Worm (Caenorhabditis elegans) whole organism, L4 larva: ENCODE results near the gene ZK1086.3.

Source experiments
- R02D3.7 ChIP-seq: fragments of 150-350 bp; sonication (generic microtip); optimal IDR thresholded peaks from 3 replicates; lab custom pipeline; 2014; ENCODE audit warnings: missing biosample characterization, missing genetic modification characterization
- ama-1 ChIP-seq: fragments of 150-350 bp; optimal IDR thresholded peaks from 2 replicates; lab custom pipeline; 2014; ENCODE audit warnings: inconsistent platforms, mixed read lengths
- daf-12 ChIP-seq: fragments of 150-350 bp; optimal IDR thresholded peaks from 2 replicates; lab custom pipeline; 2014; ENCODE audit warnings: missing biosample characterization, missing genetic modification reagents, missing genetic modification characterization
- egl-27 ChIP-seq: sonication (generic microtip); optimal IDR thresholded peaks from 3 replicates; lab custom pipeline; 2017; ENCODE audit warnings: missing biosample characterization, missing genetic modification reagents, missing genetic modification characterization
- fkh-10 ChIP-seq: fragments of 150-350 bp; optimal IDR thresholded peaks from 2 replicates; lab custom pipeline; 2014; ENCODE audit warnings: missing biosample characterization, missing genetic modification reagents, missing genetic modification characterization
- fos-1 ChIP-seq: fragments of 150-350 bp; optimal IDR thresholded peaks from 2 replicates; lab custom pipeline; 2014; ENCODE audit warnings: missing biosample characterization, missing genetic modification characterization
- madf-9 ChIP-seq: fragments of 200-800 bp; sonication (Bioruptor generic); conservative IDR thresholded peaks from 2 replicates; pipeline ENCODE4 v1.3.6; 2022; ENCODE audit warnings: missing genetic modification reagents, missing genetic modification characterization, missing compliant biosample characterization
- nhr-11 ChIP-seq: fragments of 150-350 bp; optimal IDR thresholded peaks from 2 replicates; lab custom pipeline; 2014; ENCODE audit warnings: missing biosample characterization, missing genetic modification characterization
- nhr-237 ChIP-seq: sonication (generic microtip); optimal IDR thresholded peaks from 2 replicates; lab custom pipeline; 2017; ENCODE audit warnings: missing biosample characterization, missing genetic modification characterization
- nhr-48 ChIP-seq: sonication (generic microtip); optimal IDR thresholded peaks from 2 replicates; lab custom pipeline; 2016; ENCODE audit warnings: mild to moderate bottlenecking, missing genetic modification characterization, missing compliant biosample characterization
- snpc-4 ChIP-seq: fragments of 150-350 bp; optimal IDR thresholded peaks from 2 replicates; lab custom pipeline; 2014; ENCODE audit warnings: missing biosample characterization, missing genetic modification characterization
- unc-130 ChIP-seq: sonication (generic microtip); optimal IDR thresholded peaks from 2 replicates; lab custom pipeline; 2016; ENCODE audit warnings: missing genetic modification reagents, missing genetic modification characterization, missing compliant biosample characterization
- unc-62 ChIP-seq, 3 experiments: fragments of 150-350 bp in 1 of 3; sonication (generic microtip); optimal IDR thresholded peaks in 2 of 3; peaks in 1 of 3; 1 replicate in 1 of 3; 2 replicates in 2 of 3; lab custom pipeline; 2014 to 2017; ENCODE audit warnings: missing biosample characterization in 3 of 3, missing genetic modification characterization in 3 of 3, missing genetic modification reagents in 3 of 3, missing genotype in 1 of 3
- ztf-11 ChIP-seq: fragments of 150-350 bp; optimal IDR thresholded peaks from 2 replicates; lab custom pipeline; 2014; ENCODE audit warnings: missing biosample characterization, missing genetic modification characterization

ce11 chrX:13838019-13838418 lies 47.4 kb downstream of the ZK1086.3 start:
- TF ChIP-seq madf-9 (GFP tag; lab: Robert Waterston, UW) (no peak), unc-62 (GFP tag; optimal IDR thresholded peaks at IDR 0.05 in 1 of 2; lab: Kevin White, UChicago) (no peak), unc-62 (tag; optimal IDR thresholded peaks at IDR 0.05; lab: Kevin White, UChicago) (no peak), nhr-237 (tag; lab: Kevin White, UChicago) (no peak), egl-27 (tag; lab: Kevin White, UChicago) (no peak), ama-1 (lab: Kevin White, UChicago) (no peak), daf-12 (tag; lab: Kevin White, UChicago) (no peak), fkh-10 (GFP tag; lab: Kevin White, UChicago) (no peak), snpc-4 (tag; lab: Kevin White, UChicago) (no peak), unc-130 (GFP tag; lab: Kevin White, UChicago) (no peak), R02D3.7 (tag; lab: Kevin White, UChicago) (no peak), nhr-11 (no peak), ztf-11 (tag; lab: Kevin White, UChicago) (no peak), nhr-48 (tag; lab: Kevin White, UChicago) (no peak), fos-1 (tag; lab: Kevin White, UChicago) (no peak)
